Worm (Caenorhabditis elegans): ENCODE data around the gene Y67D8C.7.
A peak's percentile ranks its signal among the peaks of the same experiment; 100 is the strongest.

Gene Y67D8C.7

DNA sequence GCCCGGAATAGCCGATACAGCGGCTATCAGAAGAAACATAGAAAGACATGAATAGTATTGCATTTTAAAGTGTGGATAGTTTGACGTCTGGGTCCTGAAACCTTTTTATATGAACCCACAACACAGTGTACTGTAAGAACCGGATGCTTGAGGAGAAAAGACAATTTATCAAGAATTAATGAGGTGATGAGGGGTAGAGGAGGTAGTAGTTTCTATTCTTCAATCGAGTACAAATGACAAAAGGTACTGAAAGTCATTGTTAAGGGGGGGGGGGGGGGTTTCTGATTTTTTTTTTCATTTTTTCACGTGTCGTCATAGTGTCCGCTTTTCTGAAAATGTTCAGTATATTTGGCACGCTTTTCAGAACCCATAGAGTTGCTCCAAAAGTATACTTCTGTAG lies at the start of gene Y67D8C.7:
Gene Y67D8C.7 (minus strand): TSS at position 101 of the 400 bp plus-strand sequence.
- TF ChIP-seq tbx-2 (tag; optimal IDR thresholded peaks at IDR 0.05) (no peak), fos-1 (tag; optimal IDR thresholded peaks at IDR 0.05) (no peak), pha-4 (tag; optimal IDR thresholded peaks at IDR 0.05) (no peak)

DNA sequence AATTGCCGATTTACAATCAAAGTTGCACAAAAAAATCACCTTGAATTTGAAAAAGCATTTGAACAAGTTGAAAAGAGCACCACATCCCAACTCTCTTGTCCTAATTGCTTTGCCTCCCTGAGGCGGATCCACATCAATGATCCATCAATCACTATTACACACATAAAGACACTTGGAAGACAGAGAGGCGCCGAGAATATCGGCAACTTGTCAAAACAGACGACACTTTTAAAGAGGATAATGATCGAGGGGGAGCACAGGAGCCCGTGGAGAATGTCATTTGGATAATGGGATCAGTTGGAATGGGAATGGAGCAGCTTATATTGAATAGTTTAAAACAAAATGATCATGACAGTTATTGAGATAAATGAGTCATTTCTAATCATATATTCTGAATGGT lies 34.5 kb upstream of the Y67D8C.7 start:
- TF ChIP-seq fkh-10 (GFP tag; optimal IDR thresholded peaks at IDR 0.05), result no peak
- no peak for TF ChIP-seq nhr-25 (tag; optimal IDR thresholded peaks at IDR 0.05)
- TF ChIP-seq lin-39 (tag; optimal IDR thresholded peaks at IDR 0.05), result peak; percentile 30
- TF ChIP-seq egl-5 (tag; optimal IDR thresholded peaks at IDR 0.05), result peak; percentile 60
- no peak for TF ChIP-seq lsy-12 (tag; optimal IDR thresholded peaks at IDR 0.05)
- no peak for TF ChIP-seq pha-4 (tag; optimal IDR thresholded peaks at IDR 0.05)
- no peak for TF ChIP-seq eor-1 (tag; optimal IDR thresholded peaks at IDR 0.05)
- TF ChIP-seq fkh-2 (tag; optimal IDR thresholded peaks at IDR 0.05), result no peak
- no peak for TF ChIP-seq nfya-1 (tag; optimal IDR thresholded peaks at IDR 0.05; ENCODE audit: insufficient read depth)
- TF ChIP-seq lin-15B (tag; optimal IDR thresholded peaks at IDR 0.05), result no peak

DNA sequence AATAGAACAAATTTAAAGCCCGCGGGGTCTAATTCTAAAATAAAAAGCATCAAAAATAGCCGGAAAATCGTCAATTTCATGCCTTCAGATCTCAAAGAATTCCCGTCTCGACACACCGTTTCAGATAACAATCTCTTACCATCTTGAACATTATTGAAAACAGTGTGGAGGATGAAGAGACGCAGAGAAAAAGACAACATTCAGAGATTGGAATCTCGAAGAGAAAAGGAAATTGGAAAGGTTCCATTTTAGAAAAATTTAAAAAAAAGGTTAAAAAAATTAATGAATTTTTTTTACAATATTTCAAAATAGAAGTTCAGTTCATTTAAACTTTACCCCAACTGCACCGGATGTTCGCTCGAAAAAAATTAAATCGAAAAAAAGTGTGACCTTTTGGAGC lies 30.3 kb upstream of the Y67D8C.7 start:
- TF ChIP-seq nhr-43 (tag; optimal IDR thresholded peaks at IDR 0.05; ENCODE audit: poor library complexity, severe bottlenecking), result no peak
- TF ChIP-seq elt-1 (tag; optimal IDR thresholded peaks at IDR 0.05), result peak; percentile 93
- TF ChIP-seq nfya-1 (tag; optimal IDR thresholded peaks at IDR 0.05; ENCODE audit: insufficient read depth), result no peak

DNA sequence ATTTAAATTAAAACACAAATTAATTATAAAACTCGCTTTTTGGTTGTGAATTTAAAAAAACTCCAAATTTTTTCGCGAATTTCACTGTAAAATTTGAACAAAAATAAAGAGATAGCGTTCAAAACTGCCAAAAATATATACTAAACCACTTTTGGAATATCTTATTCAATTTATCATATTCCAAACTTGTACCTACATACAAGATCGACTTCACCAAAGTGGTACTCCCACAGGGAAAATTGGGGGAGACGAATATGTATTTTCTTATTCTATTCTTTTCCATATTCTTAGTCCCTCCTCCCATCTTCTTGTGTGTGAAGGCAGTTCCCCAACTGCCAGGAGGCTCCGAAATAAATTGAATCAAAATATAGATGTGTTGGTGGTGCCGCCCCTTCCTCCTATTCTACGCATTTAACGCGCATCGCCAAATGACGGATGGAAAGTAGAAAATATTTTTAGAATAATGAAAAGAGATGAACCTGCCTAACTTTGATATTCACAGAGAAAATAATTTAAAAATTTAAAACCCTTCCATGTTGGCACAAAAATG lies 29.3 kb upstream of the Y67D8C.7 start:
- TF ChIP-seq zag-1 (tag; optimal IDR thresholded peaks at IDR 0.05), result no peak
- TF ChIP-seq nhr-77 (tag; optimal IDR thresholded peaks at IDR 0.05), result no peak
- no peak for TF ChIP-seq tbx-2 (tag; optimal IDR thresholded peaks at IDR 0.05)
- TF ChIP-seq egl-5 (tag; optimal IDR thresholded peaks at IDR 0.05), result no peak
- TF ChIP-seq fkh-2 (tag; optimal IDR thresholded peaks at IDR 0.05), result no peak
- no peak for TF ChIP-seq ceh-28 (tag; optimal IDR thresholded peaks at IDR 0.05)
- TF ChIP-seq fkh-10 (GFP tag; optimal IDR thresholded peaks at IDR 0.05), result no peak

DNA sequence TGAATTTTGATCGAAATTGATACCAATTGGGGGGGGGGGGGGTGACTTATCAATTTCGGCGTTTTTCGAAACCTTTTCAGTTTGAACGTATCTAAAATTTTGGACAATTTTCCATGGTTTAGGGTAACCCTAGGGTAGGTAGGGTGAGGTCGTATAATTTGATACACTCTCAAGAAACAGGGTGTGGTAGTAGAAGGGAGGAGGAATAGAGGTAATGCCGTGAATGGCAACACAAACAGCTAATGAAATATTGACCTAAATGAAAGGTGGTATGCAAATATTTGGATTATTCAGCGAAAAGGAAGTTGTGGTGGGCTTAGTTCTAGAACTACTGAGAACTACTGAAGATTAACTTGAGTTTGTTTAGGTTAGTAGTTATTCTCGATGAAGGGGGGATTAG lies 26.2 kb upstream of the Y67D8C.7 start:
- no peak for TF ChIP-seq nhr-11 (tag; optimal IDR thresholded peaks at IDR 0.05)
- TF ChIP-seq egl-5 (tag; optimal IDR thresholded peaks at IDR 0.05), result no peak
- TF ChIP-seq zag-1 (tag; optimal IDR thresholded peaks at IDR 0.05), result no peak
- TF ChIP-seq lin-39 (tag; optimal IDR thresholded peaks at IDR 0.05), result no peak
- TF ChIP-seq ceh-16 (tag; optimal IDR thresholded peaks at IDR 0.05), result no peak
- no peak for TF ChIP-seq lin-15B (tag; optimal IDR thresholded peaks at IDR 0.05)
- no peak for TF ChIP-seq nhr-237 (tag; optimal IDR thresholded peaks at IDR 0.05)
- no peak for TF ChIP-seq lsy-12 (tag; optimal IDR thresholded peaks at IDR 0.05)
- no peak for TF ChIP-seq nhr-28 (tag; optimal IDR thresholded peaks at IDR 0.05)
- no peak for TF ChIP-seq fos-1 (tag; optimal IDR thresholded peaks at IDR 0.05)
- no peak for TF ChIP-seq jun-1 (tag; optimal IDR thresholded peaks at IDR 0.05)
- TF ChIP-seq elt-2 (tag; optimal IDR thresholded peaks at IDR 0.05), result no peak
- TF ChIP-seq ceh-28 (tag; optimal IDR thresholded peaks at IDR 0.05), result no peak
- TF ChIP-seq nhr-76 (tag; optimal IDR thresholded peaks at IDR 0.05), result no peak
- no peak for TF ChIP-seq pha-4 (tag; optimal IDR thresholded peaks at IDR 0.05)
- no peak for TF ChIP-seq ceh-82 (tag; optimal IDR thresholded peaks at IDR 0.05)
- no peak for TF ChIP-seq nhr-23 (tag; optimal IDR thresholded peaks at IDR 0.05)
- no peak for TF ChIP-seq eor-1 (tag; optimal IDR thresholded peaks at IDR 0.05)
- TF ChIP-seq nhr-43 (tag; optimal IDR thresholded peaks at IDR 0.05; ENCODE audit: poor library complexity, severe bottlenecking), result no peak
- no peak for TF ChIP-seq mml-1 (tag; optimal IDR thresholded peaks at IDR 0.05)

DNA sequence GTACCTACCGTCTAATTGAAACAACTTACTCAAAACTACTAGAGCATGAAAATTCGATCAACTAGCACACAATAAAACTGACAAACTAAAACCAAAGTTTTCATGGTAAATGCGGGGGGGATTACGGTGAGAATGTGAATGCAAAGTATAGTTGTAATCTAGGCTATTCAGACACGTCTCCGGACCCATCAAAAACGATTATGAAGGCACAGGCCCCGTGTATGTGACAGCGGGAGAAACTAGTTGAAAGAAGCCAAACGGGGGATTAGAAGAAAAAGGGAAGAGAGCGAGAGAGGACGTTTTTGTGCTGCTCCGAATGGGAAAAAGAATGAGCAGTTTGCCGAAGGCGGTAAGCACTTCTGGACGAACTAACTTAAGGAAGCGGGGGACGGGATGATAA lies 24.4 kb upstream of the Y67D8C.7 start:
- TF ChIP-seq lin-39 (tag; optimal IDR thresholded peaks at IDR 0.05) (peak; percentile 7), daf-12 (tag; optimal IDR thresholded peaks at IDR 0.05) (no peak), zag-1 (tag; optimal IDR thresholded peaks at IDR 0.05) (no peak), lin-15B (tag; optimal IDR thresholded peaks at IDR 0.05) (no peak), ceh-9 (tag; optimal IDR thresholded peaks at IDR 0.05) (no peak), jun-1 (tag; optimal IDR thresholded peaks at IDR 0.05) (no peak), mml-1 (tag; optimal IDR thresholded peaks at IDR 0.05) (no peak)
